Worm (Caenorhabditis elegans) whole organism, late embryonic: ENCODE measurements around the gene F41C3.7.

Experiments
- C08G9.2 ChIP-seq: sonication (generic microtip); optimal IDR thresholded peaks from 2 replicates; lab custom pipeline; 2016; ENCODE audit warnings: mild to moderate bottlenecking, missing genetic modification characterization, moderate library complexity, missing compliant biosample characterization
- F13H6.1 ChIP-seq: sonication (generic microtip); optimal IDR thresholded peaks from 2 replicates; lab custom pipeline; 2016; ENCODE audit warnings: missing genetic modification characterization, missing compliant biosample characterization
- K02D7.2 ChIP-seq: sonication (generic microtip); optimal IDR thresholded peaks from 2 replicates; lab custom pipeline; 2017; ENCODE audit warnings: mild to moderate bottlenecking, missing genetic modification characterization, missing compliant biosample characterization
- K09A11.1 ChIP-seq: sonication (generic microtip); optimal IDR thresholded peaks from 2 replicates; lab custom pipeline; 2017; ENCODE audit warnings: antibody characterized with exemption, mild to moderate bottlenecking, missing genetic modification characterization, missing compliant biosample characterization; ENCODE audit not compliant: insufficient read depth
- T23F11.4 ChIP-seq: fragments of 200-800 bp; sonication (Bioruptor generic); optimal IDR thresholded peaks from 2 replicates; lab custom pipeline; 2018; ENCODE audit warnings: mild to moderate bottlenecking, missing genetic modification characterization, missing compliant biosample characterization
- ceh-14 ChIP-seq: sonication (generic microtip); optimal IDR thresholded peaks from 2 replicates; lab custom pipeline; 2016; ENCODE audit warnings: missing genotype, missing genetic modification characterization, missing compliant biosample characterization
- ceh-19 ChIP-seq: fragments of 200-800 bp; sonication (Bioruptor generic); optimal IDR thresholded peaks from 2 replicates; lab custom pipeline; 2018; ENCODE audit warnings: mild to moderate bottlenecking, missing genetic modification characterization, missing compliant biosample characterization
- ceh-2 ChIP-seq: sonication (generic microtip); optimal IDR thresholded peaks from 2 replicates; lab custom pipeline; 2016; ENCODE audit warnings: missing genotype, missing genetic modification characterization, missing compliant biosample characterization
- ceh-24 ChIP-seq: sonication (generic microtip); optimal IDR thresholded peaks from 2 replicates; lab custom pipeline; 2016; ENCODE audit warnings: mild to moderate bottlenecking, missing genetic modification characterization, missing compliant biosample characterization
- ceh-30 ChIP-seq: fragments of 150-350 bp; optimal IDR thresholded peaks from 2 replicates; lab custom pipeline; 2014; ENCODE audit warnings: missing biosample characterization, missing genetic modification characterization
- ceh-45 ChIP-seq: fragments of 200-800 bp; sonication (Bioruptor generic); IDR thresholded peaks from 2 replicates; pipeline ENCODE4 v1.3.6; 2022; ENCODE audit warnings: missing genetic modification reagents, missing genetic modification characterization, missing compliant biosample characterization
- ceh-48 ChIP-seq: sonication (generic microtip); optimal IDR thresholded peaks from 2 replicates; lab custom pipeline; 2016; ENCODE audit warnings: missing genetic modification characterization, inconsistent platforms, missing compliant biosample characterization
- che-1 ChIP-seq: sonication (generic microtip); optimal IDR thresholded peaks from 2 replicates; lab custom pipeline; 2016; ENCODE audit warnings: mild to moderate bottlenecking, missing genetic modification characterization, missing compliant biosample characterization
- elt-2 ChIP-seq: sonication (generic microtip); optimal IDR thresholded peaks from 2 replicates; lab custom pipeline; 2016; ENCODE audit warnings: missing genetic modification reagents, missing genetic modification characterization, missing compliant biosample characterization
- elt-4 ChIP-seq: sonication (generic microtip); optimal IDR thresholded peaks from 2 replicates; lab custom pipeline; 2016; ENCODE audit warnings: missing genetic modification characterization, missing compliant biosample characterization
- ets-4 ChIP-seq: sonication (generic microtip); optimal IDR thresholded peaks from 2 replicates; lab custom pipeline; 2016; ENCODE audit warnings: missing genetic modification characterization, missing compliant biosample characterization
- eyg-1 ChIP-seq: sonication (generic microtip); optimal IDR thresholded peaks from 2 replicates; lab custom pipeline; 2016; ENCODE audit warnings: missing genotype, missing genetic modification characterization, missing compliant biosample characterization
- fax-1 ChIP-seq: sonication (generic microtip); optimal IDR thresholded peaks from 2 replicates; lab custom pipeline; 2016; ENCODE audit warnings: missing genotype, missing genetic modification characterization, missing compliant biosample characterization
- fkh-6 ChIP-seq: sonication (generic microtip); optimal IDR thresholded peaks from 2 replicates; lab custom pipeline; 2016; ENCODE audit warnings: missing genetic modification characterization, missing compliant biosample characterization
- hlh-30 ChIP-seq: sonication (generic microtip); optimal IDR thresholded peaks from 2 replicates; lab custom pipeline; 2017; ENCODE audit warnings: antibody characterized with exemption, missing genetic modification characterization, missing compliant biosample characterization; ENCODE audit not compliant: insufficient read depth
- hlh-8 ChIP-seq: sonication (generic microtip); optimal IDR thresholded peaks from 2 replicates; lab custom pipeline; 2016; ENCODE audit warnings: missing genotype, missing genetic modification characterization, missing compliant biosample characterization
- mec-3 ChIP-seq: sonication (generic microtip); optimal IDR thresholded peaks from 2 replicates; lab custom pipeline; 2016; ENCODE audit warnings: borderline replicate concordance, missing genetic modification characterization, missing compliant biosample characterization
- nfya-1 ChIP-seq: sonication (generic microtip); optimal IDR thresholded peaks from 2 replicates; lab custom pipeline; 2017; ENCODE audit warnings: missing genetic modification characterization, mild to moderate bottlenecking, missing compliant biosample characterization, antibody characterized with exemption, moderate library complexity
- nhr-11 ChIP-seq: fragments of 150-350 bp; optimal IDR thresholded peaks from 2 replicates; lab custom pipeline; 2014; ENCODE audit warnings: missing biosample characterization, missing genetic modification characterization
- nhr-232 ChIP-seq: sonication (generic microtip); optimal IDR thresholded peaks from 2 replicates; lab custom pipeline; 2016; ENCODE audit warnings: missing genetic modification characterization, missing compliant biosample characterization
- odd-2 ChIP-seq: sonication (generic microtip); optimal IDR thresholded peaks from 2 replicates; lab custom pipeline; 2017; ENCODE audit warnings: antibody characterized with exemption, mild to moderate bottlenecking, missing genetic modification characterization, missing compliant biosample characterization
- pat-9 ChIP-seq: fragments of 200-800 bp; sonication (Bioruptor generic); optimal IDR thresholded peaks from 2 replicates; lab custom pipeline; 2018; ENCODE audit warnings: mild to moderate bottlenecking, missing genetic modification characterization, moderate library complexity, missing compliant biosample characterization
- pha-2 ChIP-seq: sonication (generic microtip); optimal IDR thresholded peaks from 2 replicates; lab custom pipeline; 2017; ENCODE audit warnings: mild to moderate bottlenecking, missing genetic modification characterization, missing compliant biosample characterization
- pha-4 ChIP-seq: fragments of 150-350 bp; optimal IDR thresholded peaks from 2 replicates; lab custom pipeline; 2018; ENCODE audit warnings: missing biosample characterization, missing genetic modification reagents, missing genetic modification characterization
- pqm-1 ChIP-seq: sonication (generic microtip); optimal IDR thresholded peaks from 2 replicates; lab custom pipeline; 2016; ENCODE audit warnings: missing genetic modification characterization, missing compliant biosample characterization
- rnt-1 ChIP-seq: sonication (generic microtip); optimal IDR thresholded peaks from 2 replicates; lab custom pipeline; 2016; ENCODE audit warnings: missing genetic modification characterization, missing compliant biosample characterization
- sdc-2 ChIP-seq: sonication (generic microtip); optimal IDR thresholded peaks from 2 replicates; lab custom pipeline; 2016; ENCODE audit warnings: missing genotype, missing genetic modification characterization, missing compliant biosample characterization
- sox-2 ChIP-seq: fragments of 200-800 bp; sonication (Bioruptor generic); IDR thresholded peaks from 2 replicates; pipeline ENCODE4 v1.3.6; 2022; ENCODE audit warnings: missing genetic modification reagents, missing genetic modification characterization, missing compliant biosample characterization
- tbx-2 ChIP-seq: sonication (generic microtip); optimal IDR thresholded peaks from 2 replicates; lab custom pipeline; 2016; ENCODE audit warnings: missing genetic modification characterization, missing compliant biosample characterization
- tbx-7 ChIP-seq: sonication (generic microtip); optimal IDR thresholded peaks from 2 replicates; lab custom pipeline; 2016; ENCODE audit warnings: missing genotype, missing genetic modification characterization, missing compliant biosample characterization
- unc-42 ChIP-seq: sonication (generic microtip); optimal IDR thresholded peaks from 2 replicates; lab custom pipeline; 2016; ENCODE audit warnings: missing genotype, missing genetic modification characterization, missing compliant biosample characterization
- ztf-16 ChIP-seq: sonication (generic microtip); optimal IDR thresholded peaks from 2 replicates; lab custom pipeline; 2017; ENCODE audit warnings: missing genetic modification characterization, missing compliant biosample characterization

Gene F41C3.7

DNA sequence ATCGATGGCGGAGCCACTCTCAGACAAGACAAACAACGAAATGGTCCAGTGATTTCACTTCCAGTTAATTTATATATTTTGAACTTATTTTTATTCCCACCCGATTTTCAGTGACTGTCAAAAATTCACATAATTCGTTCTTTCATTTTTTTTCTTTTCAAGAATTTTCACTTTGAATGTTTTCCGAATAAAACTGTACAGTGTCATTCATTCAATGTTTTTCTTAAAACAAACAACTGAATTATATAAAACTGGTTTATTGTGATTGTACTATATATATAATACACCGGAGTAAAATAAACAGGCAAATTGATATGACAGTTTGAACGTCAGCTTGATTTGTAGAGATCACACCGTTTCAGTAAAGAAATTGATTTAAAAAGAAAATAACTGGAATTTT is 26.8 kb upstream of the F41C3.7 start:
- TF ChIP-seq T23F11.4 (GFP tag; lab: Kevin White, UChicago) = no peak
- no peak for TF ChIP-seq unc-42
- TF ChIP-seq che-1 (tag; lab: Kevin White, UChicago) = no peak
- TF ChIP-seq pqm-1 (tag; lab: Kevin White, UChicago) = no peak
- TF ChIP-seq hlh-30 (tag; lab: Kevin White, UChicago) = no peak
- TF ChIP-seq elt-4 (tag; lab: Kevin White, UChicago) = no peak

DNA sequence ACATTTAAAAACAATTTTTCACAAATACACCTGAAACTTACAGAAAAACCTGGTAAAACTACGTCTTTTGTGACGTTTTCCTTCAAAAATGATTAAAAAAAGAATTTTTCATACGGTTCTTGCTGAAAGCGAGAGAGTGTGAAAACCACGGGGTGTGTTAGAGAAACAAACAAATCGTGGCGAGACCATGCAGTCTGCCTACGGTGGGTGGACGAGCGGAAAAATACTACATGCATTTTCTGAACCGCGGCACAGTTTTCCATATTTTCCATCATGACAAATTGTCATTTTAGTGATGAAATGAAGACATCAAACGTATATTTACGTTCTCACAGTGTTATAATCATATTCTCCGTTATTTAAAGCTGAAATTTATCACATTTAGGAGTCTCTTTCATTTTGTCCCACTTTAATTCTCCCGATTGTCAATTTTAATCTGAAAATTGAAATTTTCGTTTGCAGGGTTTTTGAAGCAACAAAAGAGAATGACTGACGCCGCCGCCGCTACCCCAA is 23.4 kb upstream of the F41C3.7 start, which contains the start of the genes F10G7.9 and tsn-1:
TSS of gene F10G7.9 (minus strand) at position 127 of the 513 bp plus-strand sequence.
TSS of gene tsn-1 (plus strand) at position 463 of the 513 bp plus-strand sequence.
- TF ChIP-seq hlh-30 (tag; lab: Kevin White, UChicago) (peak; percentile 41), hlh-8 (tag; lab: Kevin White, UChicago) (no peak), nfya-1 (peak; percentile 56), ceh-24 (tag; lab: Kevin White, UChicago) (no peak)
- TF ChIP-seq, all 69 proteins: peak for 2

DNA sequence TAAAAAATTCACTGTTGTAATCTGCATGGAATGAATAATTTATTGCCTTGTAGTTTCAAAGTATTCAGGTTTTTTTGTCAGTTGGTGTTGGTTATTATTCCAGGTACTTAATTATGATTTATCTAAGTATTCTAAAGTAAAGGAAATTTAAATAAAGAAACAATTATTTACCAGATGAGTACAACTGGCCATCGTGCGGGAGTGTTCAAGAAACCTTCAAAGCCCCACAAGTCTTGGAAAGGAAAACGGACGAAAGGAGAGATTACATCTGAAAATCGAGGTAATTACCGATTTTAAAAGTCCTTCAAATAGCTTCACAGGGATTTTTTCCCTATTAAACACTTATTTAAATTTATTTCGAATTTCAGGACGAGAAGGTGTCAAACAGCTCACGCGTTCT is 19.7 kb upstream of the F41C3.7 start, which contains the start of gene tag-151:
TSS of gene tag-151 (plus strand) at position 158 of the 400 bp plus-strand sequence.
- no peak for TF ChIP-seq elt-2 (tag; lab: Kevin White, UChicago)
- no peak for TF ChIP-seq tbx-7 (tag; lab: Kevin White, UChicago)
- no peak for TF ChIP-seq K02D7.2 (tag; lab: Kevin White, UChicago)
- no peak for TF ChIP-seq eyg-1
- TF ChIP-seq pat-9 (tag; lab: Kevin White, UChicago) = no peak
- TF ChIP-seq odd-2 (tag; lab: Kevin White, UChicago) = no peak
- no peak for TF ChIP-seq ceh-19 (GFP tag; lab: Kevin White, UChicago)
- TF ChIP-seq sdc-2 (tag; lab: Kevin White, UChicago) = no peak
- no peak for TF ChIP-seq ceh-45 (GFP tag; lab: Robert Waterston, UW)
- no peak for TF ChIP-seq tbx-2 (tag; lab: Kevin White, UChicago)
- TF ChIP-seq ceh-2 = no peak

DNA sequence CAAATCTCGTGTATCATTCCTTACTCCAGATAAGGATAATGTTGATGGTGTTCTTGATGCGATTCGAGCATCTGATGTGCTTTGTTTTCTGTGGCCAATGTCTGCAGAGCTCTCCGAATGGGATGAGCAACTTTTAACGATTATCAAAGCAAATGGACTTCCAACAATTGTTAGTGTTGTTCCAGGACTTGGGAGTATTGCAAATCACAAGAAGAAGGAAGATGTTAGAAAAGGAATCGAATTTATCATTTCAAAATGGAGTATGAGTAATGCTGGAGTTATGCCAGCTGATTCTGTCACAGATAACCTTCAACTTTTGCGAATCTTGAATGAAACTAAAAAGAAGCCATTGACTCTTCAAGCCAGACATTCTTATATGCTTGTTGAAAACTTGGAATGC is 19.0 kb upstream of the F41C3.7 start:
- no peak for TF ChIP-seq ceh-19 (GFP tag; lab: Kevin White, UChicago)
- no peak for TF ChIP-seq pha-4
- no peak for TF ChIP-seq ceh-48 (tag; lab: Kevin White, UChicago)
- no peak for TF ChIP-seq hlh-8 (tag; lab: Kevin White, UChicago)
- TF ChIP-seq rnt-1 (tag; lab: Kevin White, UChicago) = no peak
- no peak for TF ChIP-seq ztf-16 (tag; lab: Kevin White, UChicago)
- no peak for TF ChIP-seq ceh-30
- TF ChIP-seq nhr-11 = no peak
- TF ChIP-seq K09A11.1 (tag; lab: Kevin White, UChicago) = no peak
- no peak for TF ChIP-seq ets-4 (tag; lab: Kevin White, UChicago)
- no peak for TF ChIP-seq nhr-232 (tag; lab: Kevin White, UChicago)

DNA sequence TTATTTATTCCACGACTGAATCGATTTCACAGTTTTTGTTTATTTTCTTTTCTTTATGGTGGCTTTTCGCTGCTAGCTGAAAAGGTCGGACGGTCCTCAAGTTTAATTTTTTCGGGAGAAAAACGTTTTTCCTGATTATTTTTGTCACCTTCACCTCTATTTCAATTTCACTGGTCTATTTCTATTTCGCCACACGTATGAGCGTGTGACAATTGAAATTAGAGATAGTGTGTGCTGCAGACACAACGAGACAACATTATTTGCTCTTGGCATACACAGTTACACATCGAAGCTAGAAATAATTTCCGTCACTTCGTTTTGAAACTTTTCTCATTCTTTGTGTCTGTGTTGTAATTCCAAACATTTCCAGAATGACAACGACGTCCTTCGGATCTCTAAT is 14.2 kb upstream of the F41C3.7 start, which contains the start of gene F41C3.8:
TSS of gene F41C3.8 (plus strand) at position 371 of the 400 bp plus-strand sequence.
- TF ChIP-seq pha-2 (tag; lab: Kevin White, UChicago) (no peak), mec-3 (no peak), F13H6.1 (tag; lab: Kevin White, UChicago) (no peak), sox-2 (GFP tag; lab: Robert Waterston, UW) (no peak), fkh-6 (tag; lab: Kevin White, UChicago) (no peak), ceh-30 (no peak), ceh-14 (no peak), C08G9.2 (tag; lab: Kevin White, UChicago) (no peak), fax-1 (tag; lab: Kevin White, UChicago) (no peak)
